Fruit fly (Drosophila melanogaster): ENCODE measurements around the gene CG43732.

- TF ChIP-seq unpg (GFP tag; optimal IDR thresholded peaks at IDR 0.05): no peak
- no peak for TF ChIP-seq CG10979 (tag; optimal IDR thresholded peaks at IDR 0.05)
- TF ChIP-seq NfI (GFP tag; optimal IDR thresholded peaks at IDR 0.05): no peak
- TF ChIP-seq CG8281 (tag; optimal IDR thresholded peaks at IDR 0.05): no peak
These were observed 31.1 kb upstream of the CG43732 start for dm6 chr3R:18918872-18919339.
